Worm (Caenorhabditis elegans): ENCODE measurements around the gene F44B9.2.

F44B9.2 gene

ce11 chrIII:8061114-8061513 is 38.9 kb downstream of the F44B9.2 start:
- no peak for TF ChIP-seq chd-7 (tag; optimal IDR thresholded peaks at IDR 0.05)
- no peak for TF ChIP-seq atf-7 (tag; optimal IDR thresholded peaks at IDR 0.05)
- TF ChIP-seq him-1 (tag; optimal IDR thresholded peaks at IDR 0.05) = no peak
- TF ChIP-seq snpc-4 (GFP tag; optimal IDR thresholded peaks at IDR 0.05) = no peak
- no peak for TF ChIP-seq snpc-4 (tag; optimal IDR thresholded peaks at IDR 0.05)
- no peak for TF ChIP-seq ceh-100 (GFP tag; IDR thresholded peaks at IDR 0.05)
- TF ChIP-seq sdz-38 (tag; optimal IDR thresholded peaks at IDR 0.05) = no peak
- no peak for TF ChIP-seq tlf-1 (GFP tag; optimal IDR thresholded peaks at IDR 0.05)
- TF ChIP-seq athp-1 (tag; optimal IDR thresholded peaks at IDR 0.05) = no peak
- no peak for TF ChIP-seq nhr-27 (tag; optimal IDR thresholded peaks at IDR 0.05)

- no peak for TF ChIP-seq F10E7.11 (tag; optimal IDR thresholded peaks at IDR 0.05)
- 0 out of 2 replicates have a peak, but pooled peaks have one; percentile 8 for TF ChIP-seq ztf-28 (GFP tag; IDR thresholded peaks at IDR 0.05)
- no peak for TF ChIP-seq hsf-1 (GFP tag; IDR thresholded peaks at IDR 0.05)
These were observed 41.4 kb downstream of the F44B9.2 start for ce11 chrIII:8063659-8064058.

- TF ChIP-seq lir-1 (GFP tag; conservative IDR thresholded peaks at IDR 0.05) = no peak
- no peak for TF ChIP-seq somi-1 (GFP tag; optimal IDR thresholded peaks at IDR 0.05)
- no peak for TF ChIP-seq nfyb-1 (GFP tag; IDR thresholded peaks at IDR 0.05)
- no peak for TF ChIP-seq Y56A3A.18 (GFP tag; IDR thresholded peaks at IDR 0.05)
- TF ChIP-seq B0019.2 (GFP tag; conservative IDR thresholded peaks at IDR 0.05) = no peak
- no peak for TF ChIP-seq dpff-1 (tag; optimal IDR thresholded peaks at IDR 0.05)
- no peak for TF ChIP-seq F10E7.11 (tag; optimal IDR thresholded peaks at IDR 0.05)
- no peak for TF ChIP-seq B0261.1 (tag; optimal IDR thresholded peaks at IDR 0.05)
- no peak for TF ChIP-seq snpc-4 (GFP tag; optimal IDR thresholded peaks at IDR 0.05)
- no peak for TF ChIP-seq snpc-4 (tag; optimal IDR thresholded peaks at IDR 0.05)
- TF ChIP-seq chd-7 (tag; optimal IDR thresholded peaks at IDR 0.05) = no peak
- no peak for TF ChIP-seq D2030.7 (GFP tag; IDR thresholded peaks at IDR 0.05)
- TF ChIP-seq hmg-1.2 (GFP tag; IDR thresholded peaks at IDR 0.05) = no peak
These were observed 42.8 kb downstream of the F44B9.2 start for ce11 chrIII:8065101-8065500.

- no peak for TF ChIP-seq die-1 (tag; optimal IDR thresholded peaks at IDR 0.05)
- TF ChIP-seq tbp1 (GFP tag; optimal IDR thresholded peaks at IDR 0.05) = no peak
- no peak for TF ChIP-seq sdz-38 (tag; optimal IDR thresholded peaks at IDR 0.05)
- TF ChIP-seq lag-1 (GFP tag; IDR thresholded peaks at IDR 0.05) = no peak
- no peak for TF ChIP-seq bed-1 (GFP tag; IDR thresholded peaks at IDR 0.05)
- TF ChIP-seq ccch-3 (GFP tag; optimal IDR thresholded peaks at IDR 0.05) = no peak
- TF ChIP-seq pha-4 (tag; optimal IDR thresholded peaks at IDR 0.05) = no peak
- TF ChIP-seq zfh-2 (GFP tag; conservative IDR thresholded peaks at IDR 0.05) = no peak
- no peak for TF ChIP-seq athp-1 (tag; optimal IDR thresholded peaks at IDR 0.05)
- TF ChIP-seq mel-28 (tag; optimal IDR thresholded peaks at IDR 0.05; ENCODE audit: borderline replicate concordance) = no peak
- TF ChIP-seq ceh-40 (GFP tag; IDR thresholded peaks at IDR 0.05) = no peak
- no peak for TF ChIP-seq dpff-1 (tag; optimal IDR thresholded peaks at IDR 0.05)
- no peak for TF ChIP-seq mxl-1 (tag; optimal IDR thresholded peaks at IDR 0.05)
These were observed 44.7 kb downstream of the F44B9.2 start, which contains the start of gene pros-1 for ce11 chrIII:8066989-8067388. TSS of gene pros-1 (plus strand) at chrIII:8067289.

ce11 chrIII:8067798-8068197 is 45.5 kb downstream of the F44B9.2 start:
- TF ChIP-seq hmg-1.2 (GFP tag; IDR thresholded peaks at IDR 0.05) = no peak
- TF ChIP-seq nfya-2 (GFP tag; IDR thresholded peaks at IDR 0.05) = no peak
- TF ChIP-seq F39B2.1 (GFP tag; IDR thresholded peaks at IDR 0.05) = no peak
- no peak for TF ChIP-seq C06A6.2 (GFP tag; conservative IDR thresholded peaks at IDR 0.05)
- no peak for TF ChIP-seq nhr-90 (tag; optimal IDR thresholded peaks at IDR 0.05)
- TF ChIP-seq atf-7 (tag; optimal IDR thresholded peaks at IDR 0.05) = no peak
- no peak for TF ChIP-seq attf-5 (GFP tag; optimal IDR thresholded peaks at IDR 0.05)
- no peak for TF ChIP-seq Y95B8A.8 (GFP tag; IDR thresholded peaks at IDR 0.05)
- no peak for TF ChIP-seq ets-4 (GFP tag; optimal IDR thresholded peaks at IDR 0.05)
- TF ChIP-seq Y56A3A.18 (GFP tag; IDR thresholded peaks at IDR 0.05) = no peak
- TF ChIP-seq egl-18 (GFP tag; IDR thresholded peaks at IDR 0.05) = no peak
- TF ChIP-seq nhr-179 (tag; optimal IDR thresholded peaks at IDR 0.05) = no peak
- no peak for TF ChIP-seq F49E8.2 (tag; optimal IDR thresholded peaks at IDR 0.05; ENCODE audit: insufficient read depth)
- TF ChIP-seq tbx-9 (tag; optimal IDR thresholded peaks at IDR 0.05; ENCODE audit: borderline replicate concordance) = no peak
- no peak for TF ChIP-seq ztf-6 (GFP tag; IDR thresholded peaks at IDR 0.05)

Measured in whole organism, young adult.